Fruit fly (Drosophila melanogaster) whole organism, embryonic: ENCODE results near the gene Gclc.

Experiments
- Ada2b ChIP-seq: fragments of 200-800 bp; sonication (Bioruptor generic); IDR thresholded peaks from 2 replicates; pipeline ENCODE4 v1.3.6; 2022; ENCODE audit warnings: missing biosample characterization, missing genetic modification characterization
- Antp ChIP-seq: fragments of 200-800 bp; sonication (Bioruptor generic); optimal IDR thresholded peaks from 3 replicates; lab custom pipeline; 2016; ENCODE audit warnings: missing biosample characterization, missing genetic modification characterization
- B-H1 ChIP-seq: fragments of 200-800 bp; sonication (Bioruptor generic); IDR thresholded peaks from 3 replicates; pipeline ENCODE4 v1.3.6; 2022; ENCODE audit warnings: missing biosample characterization, missing genetic modification characterization
- BEAF-32 ChIP-seq: fragments of 200-800 bp; sonication (Bioruptor generic); optimal IDR thresholded peaks from 3 replicates; lab custom pipeline; 2017; ENCODE audit warnings: missing biosample characterization, missing genetic modification characterization, mild to moderate bottlenecking, moderate library complexity, missing genetic modification reagents
- CG10565 ChIP-seq: fragments of 200-800 bp; sonication (Bioruptor generic); optimal IDR thresholded peaks from 3 replicates; lab custom pipeline; 2016; ENCODE audit warnings: missing biosample characterization, mild to moderate bottlenecking, missing genetic modification characterization
- CG15011 ChIP-seq: fragments of 200-800 bp; sonication (Bioruptor generic); optimal IDR thresholded peaks from 3 replicates; lab custom pipeline; 2018; ENCODE audit warnings: missing biosample characterization, mild to moderate bottlenecking, missing genetic modification characterization
- CG16815 ChIP-seq: fragments of 200-800 bp; sonication (Bioruptor generic); optimal IDR thresholded peaks from 3 replicates; lab custom pipeline; 2017; ENCODE audit warnings: missing biosample characterization, mild to moderate bottlenecking, missing genetic modification characterization
- CG17385 ChIP-seq: fragments of 200-800 bp; sonication (Bioruptor generic); optimal IDR thresholded peaks from 3 replicates; lab custom pipeline; 2018; ENCODE audit warnings: missing biosample characterization, mild to moderate bottlenecking, missing genetic modification characterization
- CG1832 ChIP-seq: fragments of 200-800 bp; sonication (Bioruptor generic); optimal IDR thresholded peaks from 2 replicates; lab custom pipeline; 2017; ENCODE audit warnings: missing biosample characterization, mild to moderate bottlenecking, missing genetic modification characterization, inconsistent platforms
- CG3407 ChIP-seq: fragments of 200-800 bp; sonication (Bioruptor generic); optimal IDR thresholded peaks from 2 replicates; lab custom pipeline; 2018; ENCODE audit warnings: missing biosample characterization, mild to moderate bottlenecking, missing genetic modification characterization
- CG4424 ChIP-seq: fragments of 200-800 bp; sonication (Bioruptor generic); optimal IDR thresholded peaks from 3 replicates; lab custom pipeline; 2016; ENCODE audit warnings: missing biosample characterization, missing genetic modification characterization
- CG6175 ChIP-seq: fragments of 200-800 bp; sonication (Bioruptor generic); IDR thresholded peaks from 3 replicates; pipeline ENCODE4 v1.3.6; 2022; ENCODE audit warnings: missing biosample characterization, missing genetic modification characterization
- CG6813 ChIP-seq: fragments of 200-800 bp; sonication (Bioruptor generic); optimal IDR thresholded peaks from 2 replicates; lab custom pipeline; 2017; ENCODE audit warnings: missing biosample characterization, missing genetic modification characterization, mild to moderate bottlenecking, moderate library complexity, missing genetic modification reagents
- CG7839 ChIP-seq: fragments of 200-800 bp; sonication (Bioruptor generic); optimal IDR thresholded peaks from 3 replicates; lab custom pipeline; 2018; ENCODE audit warnings: missing biosample characterization, mild to moderate bottlenecking, missing genetic modification characterization, moderate library complexity
- CG8290 ChIP-seq, 3 experiments: fragments of 200-800 bp; sonication (Bioruptor generic); optimal IDR thresholded peaks; 2 replicates each; lab custom pipeline; 2016 to 2019; ENCODE audit warnings: missing biosample characterization in 3 of 3, missing genetic modification characterization in 3 of 3, mild to moderate bottlenecking in 2 of 3, moderate library complexity in 1 of 3
- CG8388 ChIP-seq: fragments of 200-800 bp; sonication (Bioruptor generic); optimal IDR thresholded peaks from 2 replicates; lab custom pipeline; 2019; ENCODE audit warnings: missing biosample characterization, mild to moderate bottlenecking, missing genetic modification characterization, moderate library complexity
- D ChIP-seq, 2 experiments: fragments of 200-800 bp in 1 of 2; fragments of >200 bp in 1 of 2; sonication (Bioruptor generic) in 1 of 2; optimal IDR thresholded peaks; 2 replicates in 1 of 2; 3 replicates in 1 of 2; lab custom pipeline; 2017; ENCODE audit warnings: mild to moderate bottlenecking in 1 of 2, missing biosample characterization in 1 of 2, missing genetic modification characterization in 1 of 2, missing genetic modification reagents in 1 of 2
- D19B ChIP-seq: fragments of 200-800 bp; sonication (Bioruptor generic); optimal IDR thresholded peaks from 2 replicates; lab custom pipeline; 2017; ENCODE audit warnings: missing biosample characterization, mild to moderate bottlenecking, missing genetic modification characterization
- E2f1 ChIP-seq: fragments of 200-800 bp; sonication (Bioruptor generic); IDR thresholded peaks from 2 replicates; pipeline ENCODE4 v1.3.6; 2022; ENCODE audit warnings: missing biosample characterization, missing genetic modification characterization
- HHEX ChIP-seq: fragments of 200-800 bp; sonication (Bioruptor generic); optimal IDR thresholded peaks from 3 replicates; lab custom pipeline; 2017; ENCODE audit warnings: missing biosample characterization, mild to moderate bottlenecking, missing genetic modification characterization, missing genetic modification reagents
- HmgD ChIP-seq: fragments of 200-800 bp; sonication (Bioruptor generic); optimal IDR thresholded peaks from 3 replicates; lab custom pipeline; 2016; ENCODE audit warnings: missing biosample characterization, missing genetic modification characterization
- Nf-YC ChIP-seq: fragments of 200-800 bp; optimal IDR thresholded peaks from 3 replicates; lab custom pipeline; 2019; ENCODE audit warnings: missing biosample characterization, mild to moderate bottlenecking, missing genetic modification characterization, moderate library complexity
- Sry-β ChIP-seq: fragments of 200-800 bp; sonication (Bioruptor generic); optimal IDR thresholded peaks from 2 replicates; lab custom pipeline; 2018; ENCODE audit warnings: missing biosample characterization, mild to moderate bottlenecking, missing genetic modification characterization, moderate library complexity
- Sry-δ ChIP-seq: fragments of 200-800 bp; sonication (Bioruptor generic); optimal IDR thresholded peaks from 2 replicates; lab custom pipeline; 2016; ENCODE audit warnings: missing biosample characterization, missing genetic modification characterization
- TFAM ChIP-seq: fragments of 200-800 bp; sonication (Bioruptor generic); optimal IDR thresholded peaks from 2 replicates; lab custom pipeline; 2017; ENCODE audit warnings: missing biosample characterization, missing genetic modification characterization, inconsistent platforms
- Trl ChIP-seq, 3 experiments: fragments of >200 bp in 2 of 3; fragments of 200-800 bp in 1 of 3; sonication (Bioruptor generic) in 1 of 3; optimal IDR thresholded peaks; 2 replicates in 1 of 3; 3 replicates in 2 of 3; lab custom pipeline; 2016 to 2017; ENCODE audit warnings: missing biosample characterization in 1 of 3, missing genetic modification characterization in 1 of 3
- Xrp1 ChIP-seq: fragments of 200-800 bp; sonication (Bioruptor generic); IDR thresholded peaks from 2 replicates; pipeline ENCODE4 v1.3.6; 2022; ENCODE audit warnings: missing biosample characterization, missing genetic modification characterization
- cato ChIP-seq: fragments of 200-800 bp; sonication (Bioruptor generic); optimal IDR thresholded peaks from 2 replicates; lab custom pipeline; 2016; ENCODE audit warnings: missing biosample characterization, missing genetic modification characterization, borderline replicate concordance
- chif ChIP-seq, 2 experiments: fragments of 200-800 bp; sonication (Bioruptor generic); optimal IDR thresholded peaks; 3 replicates each; lab custom pipeline; 2016; ENCODE audit warnings: missing biosample characterization in 2 of 2, missing genetic modification characterization in 2 of 2
- chinmo ChIP-seq: fragments of 200-800 bp; sonication (Bioruptor generic); IDR thresholded peaks from 4 replicates; pipeline ENCODE4 v1.3.6; 2022; ENCODE audit warnings: missing biosample characterization, missing genetic modification characterization; ENCODE audit not compliant: partially characterized antibody
- danr ChIP-seq: fragments of 200-800 bp; sonication (Bioruptor generic); IDR thresholded peaks from 2 replicates; pipeline ENCODE4 v1.3.6; 2022; ENCODE audit warnings: missing biosample characterization, missing genetic modification characterization
- dmrt99B ChIP-seq: fragments of 200-800 bp; sonication (Bioruptor generic); optimal IDR thresholded peaks from 2 replicates; lab custom pipeline; 2018; ENCODE audit warnings: missing biosample characterization, mild to moderate bottlenecking, missing genetic modification characterization, moderate library complexity
- ems ChIP-seq: fragments of 200-800 bp; sonication (Bioruptor generic); optimal IDR thresholded peaks from 3 replicates; lab custom pipeline; 2016; ENCODE audit warnings: missing biosample characterization, missing genetic modification characterization
- ewg ChIP-seq: fragments of 200-800 bp; sonication (Bioruptor generic); optimal IDR thresholded peaks from 3 replicates; lab custom pipeline; 2017; ENCODE audit warnings: mild to moderate bottlenecking, missing biosample characterization, missing genetic modification reagents, missing genetic modification characterization
- fd102C ChIP-seq: fragments of 200-800 bp; sonication (Bioruptor generic); optimal IDR thresholded peaks from 2 replicates; lab custom pipeline; 2018; ENCODE audit warnings: missing biosample characterization, mild to moderate bottlenecking, missing genetic modification characterization, moderate library complexity
- grau ChIP-seq: fragments of 200-800 bp; optimal IDR thresholded peaks from 3 replicates; lab custom pipeline; 2019; ENCODE audit warnings: missing biosample characterization, mild to moderate bottlenecking, missing genetic modification characterization, moderate library complexity
- ken ChIP-seq: fragments of 200-800 bp; sonication (Bioruptor generic); IDR thresholded peaks from 3 replicates; pipeline ENCODE4 v1.3.6; 2022; ENCODE audit warnings: missing biosample characterization, missing genetic modification characterization
- lmd ChIP-seq: fragments of 200-800 bp; sonication (Bioruptor generic); IDR thresholded peaks from 2 replicates; pipeline ENCODE4 v1.3.6; 2022; ENCODE audit warnings: missing biosample characterization, missing genetic modification characterization
- otp ChIP-seq: fragments of 200-800 bp; sonication (Bioruptor generic); IDR thresholded peaks from 3 replicates; pipeline ENCODE4, ENCODE4 v1.3.6; 2022; ENCODE audit warnings: missing biosample characterization, missing genetic modification characterization
- pb ChIP-seq: fragments of 200-800 bp; sonication (Bioruptor generic); optimal IDR thresholded peaks from 3 replicates; lab custom pipeline; 2016; ENCODE audit warnings: missing biosample characterization, missing genetic modification characterization
- psq ChIP-seq: fragments of 200-800 bp; sonication (Bioruptor generic); optimal IDR thresholded peaks from 2 replicates; lab custom pipeline; 2017; ENCODE audit warnings: missing biosample characterization, missing genetic modification characterization
- repo ChIP-seq: fragments of 200-800 bp; sonication (Bioruptor generic); optimal IDR thresholded peaks from 2 replicates; lab custom pipeline; 2016; ENCODE audit warnings: missing biosample characterization, missing genetic modification characterization
- tio ChIP-seq: fragments of 200-800 bp; sonication (Bioruptor generic); optimal IDR thresholded peaks from 2 replicates; lab custom pipeline; 2017; ENCODE audit warnings: missing biosample characterization, missing genetic modification characterization, inconsistent platforms
- tll ChIP-seq, 2 experiments: fragments of 200-800 bp in 1 of 2; fragments of >200 bp in 1 of 2; sonication (Bioruptor generic) in 1 of 2; optimal IDR thresholded peaks; 2 replicates each; lab custom pipeline; 2017 to 2019; ENCODE audit warnings: missing biosample characterization in 2 of 2, missing genetic modification characterization in 2 of 2, mild to moderate bottlenecking in 1 of 2, moderate library complexity in 1 of 2
- toy ChIP-seq: fragments of 200-800 bp; sonication (Bioruptor generic); IDR thresholded peaks from 2 replicates; pipeline ENCODE4 v1.3.6; 2022; ENCODE audit warnings: missing biosample characterization, missing genetic modification characterization
- trh ChIP-seq: fragments of 200-800 bp; sonication (Bioruptor generic); optimal IDR thresholded peaks from 2 replicates; lab custom pipeline; 2016; ENCODE audit warnings: missing biosample characterization, missing genetic modification characterization
- ttk ChIP-seq: fragments of 200-800 bp; sonication (Bioruptor generic); IDR thresholded peaks from 2 replicates; pipeline ENCODE4 v2.1.2; 2022; ENCODE audit warnings: missing biosample characterization, missing genetic modification characterization
- twi ChIP-seq: fragments of 200-800 bp; optimal IDR thresholded peaks from 2 replicates; lab custom pipeline; 2019; ENCODE audit warnings: missing biosample characterization, mild to moderate bottlenecking, missing genetic modification characterization, moderate library complexity
- zen ChIP-seq: fragments of 200-800 bp; sonication (Bioruptor generic); optimal IDR thresholded peaks from 3 replicates; lab custom pipeline; 2018; ENCODE audit warnings: missing biosample characterization, mild to moderate bottlenecking, missing genetic modification characterization, moderate library complexity

The Gclc gene

dm6 chrX:8126149-8126548 is 10.2 kb upstream of the Gclc start (continued):
- TF ChIP-seq psq (GFP tag; lab: Kevin White, UChicago) (peak; percentile 6), Sry-δ (no peak), Antp (GFP tag; lab: Kevin White, UChicago) (peak; percentile 38), Xrp1 (peak; percentile 76), otp (GFP tag; lab: Robert Waterston, UW) (peak; percentile 41; the same call in 1 of the 3 replicates), D (optimal IDR thresholded peaks at IDR 0.05; lab: Kevin White, UChicago) (no peak), D (GFP tag; optimal IDR thresholded peaks at IDR 0.05; lab: Kevin White, UChicago) (peak; percentile 63), CG1832 (GFP tag; lab: Kevin White, UChicago) (no peak), grau (tag; lab: Kevin White, UChicago) (peak; percentile 57), CG8388 (GFP tag; lab: Kevin White, UChicago) (peak; percentile 74), cato (GFP tag; lab: Kevin White, UChicago) (peak; percentile 42), CG6813 (GFP tag; lab: Kevin White, UChicago) (peak; percentile 43), pb (GFP tag; lab: Kevin White, UChicago) (no peak), danr (no peak), ems (GFP tag; lab: Kevin White, UChicago) (peak; percentile 33), D19B (peak; percentile 23), Nf-YC (tag; lab: Kevin White, UChicago) (no peak), HHEX (GFP tag; lab: Kevin White, UChicago) (peak; percentile 17), Sry-β (GFP tag; lab: Kevin White, UChicago) (no peak), E2f1 (GFP tag; lab: Robert Waterston, UW) (peak; percentile 43), TFAM (GFP tag; lab: Kevin White, UChicago) (no peak), zen (tag; lab: Kevin White, UChicago) (peak; percentile 56), lmd (GFP tag; lab: Robert Waterston, UW) (peak; percentile 60), CG3407 (GFP tag; lab: Kevin White, UChicago) (peak; percentile 51), CG4424 (GFP tag; lab: Kevin White, UChicago) (peak; percentile 69), toy (GFP tag; lab: Robert Waterston, UW) (no peak), CG16815 (GFP tag; lab: Kevin White, UChicago) (no peak), Trl (optimal IDR thresholded peaks at IDR 0.05; lab: Kevin White, UChicago) (no peak), Trl (GFP tag; optimal IDR thresholded peaks at IDR 0.05; lab: Kevin White, UChicago) (peak; percentile 21), HmgD (GFP tag; lab: Kevin White, UChicago) (no peak), CG15011 (GFP tag; lab: Kevin White, UChicago) (no peak), B-H1 (GFP tag; lab: Robert Waterston, UW) (0 out of 3 replicates have a peak, but pooled peaks have one; percentile 32), twi (tag; lab: Kevin White, UChicago) (peak; percentile 13), BEAF-32 (GFP tag; lab: Kevin White, UChicago) (no peak), CG8290 (GFP tag; optimal IDR thresholded peaks at IDR 0.05; lab: Kevin White, UChicago) (peak; percentile 7), CG8290 (tag; optimal IDR thresholded peaks at IDR 0.05; lab: Kevin White, UChicago) (peak in 1 of 2 experiments; percentile 53), repo (GFP tag; lab: Kevin White, UChicago) (no peak), ewg (GFP tag; lab: Kevin White, UChicago) (peak; percentile 67), dmrt99B (tag; lab: Kevin White, UChicago) (peak; percentile 78), fd102C (GFP tag; lab: Kevin White, UChicago) (no peak), trh (GFP tag; lab: Kevin White, UChicago) (no peak), CG7839 (tag; lab: Kevin White, UChicago) (peak; percentile 64), CG10565 (no peak), CG17385 (GFP tag; lab: Kevin White, UChicago) (peak; percentile 45), ttk (GFP tag; lab: Robert Waterston, UW) (peak; percentile 65), tio (peak; percentile 53), chif (GFP tag; optimal IDR thresholded peaks at IDR 0.05; lab: Kevin White, UChicago) (peak; percentile 23 to 71), chinmo (no peak), CG6175 (GFP tag; lab: Robert Waterston, UW) (no peak), tll (GFP tag; optimal IDR thresholded peaks at IDR 0.05; lab: Kevin White, UChicago) (no peak), Ada2b (GFP tag; lab: Robert Waterston, UW) (peak; percentile 61), ken (GFP tag; lab: Robert Waterston, UW) (peak; percentile 75)
